Worm (Caenorhabditis elegans): ENCODE measurements around the gene smf-1.

The smf-1 gene

ce11 chrX:6740983-6741365 lies 18.1 kb upstream of the smf-1 start:
- TF ChIP-seq Y75B8A.6 (GFP tag; IDR thresholded peaks at IDR 0.05) (no peak), nhr-48 (tag; optimal IDR thresholded peaks at IDR 0.05) (no peak), mdt-29 (GFP tag; IDR thresholded peaks at IDR 0.05) (peak; percentile 48), mdl-1 (tag; optimal IDR thresholded peaks at IDR 0.05) (peak in 1 of 2 experiments; percentile 42), egl-43 (GFP tag; IDR thresholded peaks at IDR 0.05) (peak; percentile 4; the same call in 1 of the 2 replicates), unc-39 (tag; optimal IDR thresholded peaks at IDR 0.05) (no peak), daf-16 (GFP tag; optimal IDR thresholded peaks at IDR 0.05) (peak in 1 of 2 experiments; percentile 91), daf-16 (tag; optimal IDR thresholded peaks at IDR 0.05) (no peak), hlh-11 (tag; optimal IDR thresholded peaks at IDR 0.05) (peak; percentile 71), nhr-28 (tag; optimal IDR thresholded peaks at IDR 0.05) (peak; percentile 21), hif-1 (tag; optimal IDR thresholded peaks at IDR 0.05) (peak in 1 of 2 experiments; percentile 29), lir-3 (tag; optimal IDR thresholded peaks at IDR 0.05) (no peak), nhr-76 (tag; optimal IDR thresholded peaks at IDR 0.05) (no peak), nhr-11 (tag; optimal IDR thresholded peaks at IDR 0.05) (peak; percentile 71), nhr-102 (tag; optimal IDR thresholded peaks at IDR 0.05) (no peak), saeg-2 (GFP tag; IDR thresholded peaks at IDR 0.05) (0 out of 2 replicates have a peak, but pooled peaks have one; percentile 37), egl-27 (tag; optimal IDR thresholded peaks at IDR 0.05) (no peak), hlh-30 (tag; optimal IDR thresholded peaks at IDR 0.05; ENCODE audit: insufficient read depth) (peak; percentile 90), unc-62 (GFP tag; optimal IDR thresholded peaks at IDR 0.05 in 1 of 2) (peak in 1 of 2 experiments; percentile 96), unc-62 (tag; optimal IDR thresholded peaks at IDR 0.05) (no peak)

ce11 chrX:6740282-6740982 lies 17.6 kb upstream of the smf-1 start:
- TF ChIP-seq lin-15B (tag; optimal IDR thresholded peaks at IDR 0.05) = no peak
- TF ChIP-seq duxl-1 (tag; optimal IDR thresholded peaks at IDR 0.05; ENCODE audit: poor library complexity) = no peak
- TF ChIP-seq madf-9 (GFP tag; conservative IDR thresholded peaks at IDR 0.05) = no peak
- no peak for TF ChIP-seq pqm-1 (tag; optimal IDR thresholded peaks at IDR 0.05)
- TF ChIP-seq nhr-11 (tag; optimal IDR thresholded peaks at IDR 0.05) = no peak
- peak; percentile 35 for TF ChIP-seq gei-8 (GFP tag; optimal IDR thresholded peaks at IDR 0.05)
- no peak for TF ChIP-seq F44E2.7 (GFP tag; IDR thresholded peaks at IDR 0.05)
- no peak for TF ChIP-seq mdt-29 (GFP tag; IDR thresholded peaks at IDR 0.05)
- TF ChIP-seq ama-1 (optimal IDR thresholded peaks at IDR 0.05) = no peak
- no peak for TF ChIP-seq lin-39 (tag; optimal IDR thresholded peaks at IDR 0.05)
- TF ChIP-seq ceh-32 (tag; optimal IDR thresholded peaks at IDR 0.05; ENCODE audit: poor library complexity) = no peak
- TF ChIP-seq aha-1 (tag) = peak; percentile 95
- no peak for TF ChIP-seq daf-19 (GFP tag; conservative IDR thresholded peaks at IDR 0.05)
- TF ChIP-seq fkh-10 (GFP tag; optimal IDR thresholded peaks at IDR 0.05) = no peak
- TF ChIP-seq Y75B8A.6 (GFP tag; IDR thresholded peaks at IDR 0.05) = no peak
- TF ChIP-seq snpc-4 (tag; optimal IDR thresholded peaks at IDR 0.05) = no peak
- no peak for TF ChIP-seq zfp-2 (tag; optimal IDR thresholded peaks at IDR 0.05)
- no peak for TF ChIP-seq F26F4.8 (GFP tag; conservative IDR thresholded peaks at IDR 0.05)
- TF ChIP-seq hlh-30 (tag; optimal IDR thresholded peaks at IDR 0.05; ENCODE audit: insufficient read depth) = peak; percentile 60
- no peak for TF ChIP-seq nhr-102 (tag; optimal IDR thresholded peaks at IDR 0.05)
- no peak for TF ChIP-seq nhr-77 (tag; optimal IDR thresholded peaks at IDR 0.05)
- TF ChIP-seq php-3 (GFP tag; IDR thresholded peaks at IDR 0.05) = no peak
- no peak for TF ChIP-seq R02D3.7 (tag; optimal IDR thresholded peaks at IDR 0.05)
- TF ChIP-seq madf-5 (GFP tag; IDR thresholded peaks at IDR 0.05) = no peak
- peak; percentile 30 for TF ChIP-seq F37D6.2 (tag; optimal IDR thresholded peaks at IDR 0.05)
- no peak for TF ChIP-seq egl-43 (GFP tag; IDR thresholded peaks at IDR 0.05)
- no peak for TF ChIP-seq aly-2 (tag; optimal IDR thresholded peaks at IDR 0.05)
- TF ChIP-seq ceh-28 (tag; optimal IDR thresholded peaks at IDR 0.05) = no peak
- TF ChIP-seq zfp-3 (GFP tag; conservative IDR thresholded peaks at IDR 0.05) = no peak
- TF ChIP-seq nhr-76 (tag; optimal IDR thresholded peaks at IDR 0.05) = no peak
- TF ChIP-seq dve-1 (tag; optimal IDR thresholded peaks at IDR 0.05; ENCODE audit: insufficient read depth) = no peak
- no peak for TF ChIP-seq zip-11 (GFP tag; IDR thresholded peaks at IDR 0.05)
- no peak for TF ChIP-seq lim-7 (GFP tag; IDR thresholded peaks at IDR 0.05)
- TF ChIP-seq Y105C5A.15 (GFP tag; IDR thresholded peaks at IDR 0.05) = no peak
- no peak for TF ChIP-seq nhr-48 (tag; optimal IDR thresholded peaks at IDR 0.05)
- TF ChIP-seq nhr-6 (tag; optimal IDR thresholded peaks at IDR 0.05) = no peak
- TF ChIP-seq nhr-25 (tag; optimal IDR thresholded peaks at IDR 0.05; ENCODE audit: borderline replicate concordance, insufficient read depth) = no peak

Data from whole organism, L4 larva.